Fruit fly (Drosophila melanogaster) whole organism, prepupa: ENCODE measurements around the gene Arpc3B.

Source experiments
- CG10631 ChIP-seq: fragments of 200-800 bp; sonication (Bioruptor generic); optimal IDR thresholded peaks from 2 replicates; lab custom pipeline; 2016; ENCODE audit warnings: missing biosample characterization, missing genetic modification characterization
- CG10669 ChIP-seq: fragments of 200-800 bp; sonication (Bioruptor generic); optimal IDR thresholded peaks from 3 replicates; lab custom pipeline; 2018; ENCODE audit warnings: missing biosample characterization, mild to moderate bottlenecking, missing genetic modification characterization, moderate library complexity
- CG11902 ChIP-seq: fragments of 200-800 bp; sonication (Bioruptor generic); optimal IDR thresholded peaks from 3 replicates; lab custom pipeline; 2016; ENCODE audit warnings: missing biosample characterization, missing genetic modification characterization
- CG1621 ChIP-seq: fragments of 200-800 bp; sonication (Bioruptor generic); optimal IDR thresholded peaks from 3 replicates; lab custom pipeline; 2018; ENCODE audit warnings: missing biosample characterization, mild to moderate bottlenecking, missing genetic modification characterization
- CG16779 ChIP-seq: fragments of 200-800 bp; sonication (Bioruptor generic); optimal IDR thresholded peaks from 3 replicates; lab custom pipeline; 2017; ENCODE audit warnings: missing biosample characterization, mild to moderate bottlenecking, missing genetic modification characterization
- CG3032 ChIP-seq: fragments of 200-800 bp; optimal IDR thresholded peaks from 2 replicates; lab custom pipeline; 2019; ENCODE audit warnings: missing biosample characterization, mild to moderate bottlenecking, missing genetic modification characterization, moderate library complexity
- CG31627 ChIP-seq: fragments of 200-800 bp; sonication (Bioruptor generic); optimal IDR thresholded peaks from 3 replicates; lab custom pipeline; 2016; ENCODE audit warnings: missing biosample characterization, missing genetic modification characterization
- CG32006 ChIP-seq: fragments of 200-800 bp; sonication (Bioruptor generic); optimal IDR thresholded peaks from 3 replicates; lab custom pipeline; 2017; ENCODE audit warnings: missing biosample characterization, mild to moderate bottlenecking, missing genetic modification characterization
- CG34406 ChIP-seq: fragments of 200-800 bp; sonication (Bioruptor generic); optimal IDR thresholded peaks from 3 replicates; lab custom pipeline; 2016; ENCODE audit warnings: missing biosample characterization, missing genetic modification characterization
- CG4318 ChIP-seq: fragments of 200-800 bp; sonication (Bioruptor generic); optimal IDR thresholded peaks from 3 replicates; lab custom pipeline; 2017; ENCODE audit warnings: missing biosample characterization, mild to moderate bottlenecking, missing genetic modification characterization
- CG6276 ChIP-seq: fragments of 200-800 bp; sonication (Bioruptor generic); optimal IDR thresholded peaks from 2 replicates; lab custom pipeline; 2017; ENCODE audit warnings: missing biosample characterization, mild to moderate bottlenecking, missing genetic modification characterization
- CG6792 ChIP-seq: fragments of 200-800 bp; sonication (Bioruptor generic); optimal IDR thresholded peaks from 3 replicates; lab custom pipeline; 2016; ENCODE audit warnings: missing biosample characterization, missing genetic modification characterization
- CG6808 ChIP-seq: fragments of 200-800 bp; sonication (Bioruptor generic); optimal IDR thresholded peaks from 3 replicates; lab custom pipeline; 2017; ENCODE audit warnings: missing biosample characterization, missing genetic modification characterization, mild to moderate bottlenecking, moderate library complexity, missing genetic modification reagents
- CG6854 ChIP-seq: fragments of 200-800 bp; sonication (Bioruptor generic); optimal IDR thresholded peaks from 2 replicates; lab custom pipeline; 2017; ENCODE audit warnings: missing biosample characterization, mild to moderate bottlenecking, missing genetic modification characterization
- CG8119 ChIP-seq: fragments of 200-800 bp; sonication (Bioruptor generic); IDR thresholded peaks from 3 replicates; pipeline ENCODE4 v1.3.6; 2022; ENCODE audit warnings: missing biosample characterization, missing genetic modification characterization
- CG9139 ChIP-seq: fragments of 200-800 bp; sonication (Bioruptor generic); optimal IDR thresholded peaks from 3 replicates; lab custom pipeline; 2017; ENCODE audit warnings: missing biosample characterization, mild to moderate bottlenecking, missing genetic modification characterization
- Eip78C ChIP-seq: fragments of 200-800 bp; sonication (Bioruptor generic); peaks from one replicate; lab custom pipeline; 2016; ENCODE audit warnings: missing biosample characterization, missing genetic modification characterization
- Eip93F ChIP-seq: fragments of 200-800 bp; sonication (Bioruptor generic); optimal IDR thresholded peaks from 2 replicates; lab custom pipeline; 2016; ENCODE audit warnings: missing biosample characterization, mild to moderate bottlenecking, missing genetic modification characterization
- Ets96B ChIP-seq: fragments of 200-800 bp; optimal IDR thresholded peaks from 2 replicates; lab custom pipeline; 2019; ENCODE audit warnings: missing biosample characterization, mild to moderate bottlenecking, missing genetic modification characterization, moderate library complexity
- Hr38 ChIP-seq: sonication (Bioruptor generic); optimal IDR thresholded peaks from 2 replicates; lab custom pipeline; 2016; ENCODE audit warnings: missing biosample characterization, missing genetic modification characterization
- Hr39 ChIP-seq: fragments of 200-800 bp; sonication (Bioruptor generic); optimal IDR thresholded peaks from 2 replicates; lab custom pipeline; 2016; ENCODE audit warnings: missing biosample characterization, missing genetic modification characterization
- Hr4 ChIP-seq: fragments of 200-800 bp; sonication (Bioruptor generic); optimal IDR thresholded peaks from 3 replicates; lab custom pipeline; 2016; ENCODE audit warnings: missing biosample characterization, missing genetic modification characterization
- Met ChIP-seq: fragments of 200-800 bp; sonication (Bioruptor generic); optimal IDR thresholded peaks from 3 replicates; lab custom pipeline; 2016; ENCODE audit warnings: missing biosample characterization, missing genetic modification characterization
- OdsH ChIP-seq: fragments of 200-800 bp; sonication (Bioruptor generic); optimal IDR thresholded peaks from 3 replicates; lab custom pipeline; 2016; ENCODE audit warnings: missing biosample characterization, missing genetic modification characterization
- Sox102F ChIP-seq: fragments of 200-800 bp; sonication (Bioruptor generic); optimal IDR thresholded peaks from 2 replicates; lab custom pipeline; 2016; ENCODE audit warnings: missing biosample characterization, mild to moderate bottlenecking, missing genetic modification characterization
- Sox14 ChIP-seq: fragments of 200-800 bp; sonication (Bioruptor generic); optimal IDR thresholded peaks from 3 replicates; lab custom pipeline; 2016; ENCODE audit warnings: missing biosample characterization, missing genetic modification characterization
- achi ChIP-seq: fragments of 200-800 bp; sonication (Bioruptor generic); optimal IDR thresholded peaks from 3 replicates; lab custom pipeline; 2016; ENCODE audit warnings: missing biosample characterization, missing genetic modification characterization
- acj6 ChIP-seq: fragments of 200-800 bp; sonication (Bioruptor generic); optimal IDR thresholded peaks from 3 replicates; lab custom pipeline; 2016; ENCODE audit warnings: missing biosample characterization, missing genetic modification characterization
- dac ChIP-seq: fragments of 200-800 bp; sonication (Bioruptor generic); optimal IDR thresholded peaks from 2 replicates; lab custom pipeline; 2017; ENCODE audit warnings: missing biosample characterization, mild to moderate bottlenecking, missing genetic modification characterization
- dsx ChIP-seq: fragments of 200-800 bp; optimal IDR thresholded peaks from 3 replicates; lab custom pipeline; 2019; ENCODE audit warnings: missing biosample characterization, mild to moderate bottlenecking, missing genetic modification characterization, moderate library complexity; ENCODE audit not compliant: poor library complexity, severe bottlenecking
- eg ChIP-seq: fragments of 200-800 bp; sonication (Bioruptor generic); IDR thresholded peaks from 3 replicates; pipeline ENCODE4 v1.3.6; 2022; ENCODE audit warnings: missing biosample characterization, missing genetic modification characterization
- esn ChIP-seq: fragments of 200-800 bp; sonication (Bioruptor generic); optimal IDR thresholded peaks from 2 replicates; lab custom pipeline; 2016; ENCODE audit warnings: missing biosample characterization, mild to moderate bottlenecking, missing genetic modification characterization, moderate library complexity
- fd59A ChIP-seq: fragments of 200-800 bp; sonication (Bioruptor generic); optimal IDR thresholded peaks from 2 replicates; lab custom pipeline; 2017; ENCODE audit warnings: missing biosample characterization, mild to moderate bottlenecking, missing genetic modification characterization, missing genetic modification reagents
- fkh ChIP-seq: fragments of 200-800 bp; sonication (Bioruptor generic); optimal IDR thresholded peaks from 3 replicates; lab custom pipeline; 2017; ENCODE audit warnings: missing biosample characterization, mild to moderate bottlenecking, missing genetic modification characterization, moderate library complexity
- lz ChIP-seq: fragments of 200-800 bp; sonication (Bioruptor generic); optimal IDR thresholded peaks from 3 replicates; lab custom pipeline; 2016; ENCODE audit warnings: missing biosample characterization, missing genetic modification characterization
- pdm3 ChIP-seq: fragments of 200-800 bp; sonication (Bioruptor generic); optimal IDR thresholded peaks from 3 replicates; lab custom pipeline; 2016; ENCODE audit warnings: missing biosample characterization, missing genetic modification characterization
- salr ChIP-seq, 2 experiments: fragments of 200-800 bp; sonication (Bioruptor generic); optimal IDR thresholded peaks; 3 replicates each; lab custom pipeline; 2016 to 2018; ENCODE audit warnings: missing biosample characterization in 2 of 2, missing genetic modification characterization in 2 of 2, mild to moderate bottlenecking in 1 of 2
- spab ChIP-seq: fragments of 200-800 bp; sonication (Bioruptor generic); optimal IDR thresholded peaks from 2 replicates; lab custom pipeline; 2017; ENCODE audit warnings: missing biosample characterization, mild to moderate bottlenecking, missing genetic modification characterization, missing genetic modification reagents
- ss ChIP-seq, 2 experiments: fragments of 200-800 bp; sonication (Bioruptor generic); optimal IDR thresholded peaks; 2 replicates in 1 of 2; 3 replicates in 1 of 2; lab custom pipeline; 2017 to 2018; ENCODE audit warnings: mild to moderate bottlenecking in 2 of 2, missing biosample characterization in 2 of 2, missing genetic modification characterization in 2 of 2, moderate library complexity in 1 of 2
- svp ChIP-seq: fragments of 200-800 bp; sonication (Bioruptor generic); peaks from one replicate; lab custom pipeline; 2016; ENCODE audit warnings: missing biosample characterization, missing genetic modification characterization
- topi ChIP-seq: fragments of 200-800 bp; sonication (Bioruptor generic); optimal IDR thresholded peaks from 3 replicates; lab custom pipeline; 2016; ENCODE audit warnings: missing biosample characterization, missing genetic modification characterization
- vri ChIP-seq: fragments of 200-800 bp; sonication (Bioruptor generic); optimal IDR thresholded peaks from 3 replicates; lab custom pipeline; 2016; ENCODE audit warnings: missing biosample characterization, mild to moderate bottlenecking, missing genetic modification characterization

Gene Arpc3B

dm6 chrX:17111274-17111673, 5.6 kb upstream of the Arpc3B start (continued):
- no peak for TF ChIP-seq dsx
- TF ChIP-seq CG1621: no peak
- TF ChIP-seq Hr4 (GFP tag; lab: Kevin White, UChicago): peak; percentile 21
- peak; percentile 0 for TF ChIP-seq CG31627 (GFP tag; lab: Kevin White, UChicago)
- TF ChIP-seq CG32006 (GFP tag; lab: Kevin White, UChicago): peak; percentile 59
- TF ChIP-seq Sox14 (GFP tag; lab: Kevin White, UChicago): no peak
- TF ChIP-seq CG8119 (GFP tag; lab: Robert Waterston, UW): peak; percentile 44; the same call in 2 of the 3 replicates
- TF ChIP-seq Eip93F: no peak
- TF ChIP-seq CG6276 (GFP tag; lab: Kevin White, UChicago): no peak
- TF ChIP-seq fd59A (GFP tag; lab: Kevin White, UChicago): no peak

dm6 chrX:17110556-17111177, 5.0 kb upstream of the Arpc3B start:
- TF ChIP-seq OdsH (GFP tag; lab: Kevin White, UChicago) (no peak), CG34406 (GFP tag; lab: Kevin White, UChicago) (no peak), CG11902 (no peak), acj6 (no peak)

dm6 chrX:17109673-17110072, 4.0 kb upstream of the Arpc3B start:
- TF ChIP-seq CG6276 (GFP tag; lab: Kevin White, UChicago) (peak; percentile 37), Eip78C (no peak), fkh (peak; percentile 56), CG8119 (GFP tag; lab: Robert Waterston, UW) (no peak), CG34406 (GFP tag; lab: Kevin White, UChicago) (no peak), spab (GFP tag; lab: Kevin White, UChicago) (no peak), CG10669 (GFP tag; lab: Kevin White, UChicago) (no peak), CG4318 (no peak), Hr39 (GFP tag; lab: Kevin White, UChicago) (no peak), CG10631 (GFP tag; lab: Kevin White, UChicago) (no peak), pdm3 (GFP tag; lab: Kevin White, UChicago) (no peak), Hr38 (GFP tag; lab: Kevin White, UChicago) (no peak), eg (peak; percentile 33; the same call in 1 of the 3 replicates), vri (GFP tag; lab: Kevin White, UChicago) (peak; percentile 54), dac (no peak), CG6808 (no peak)

dm6 chrX:17108000-17108399, 2.3 kb upstream of the Arpc3B start:
- TF ChIP-seq svp (GFP tag; lab: Kevin White, UChicago) (peak; percentile 76), Met (peak; percentile 4), CG32006 (GFP tag; lab: Kevin White, UChicago) (peak; percentile 32), pdm3 (GFP tag; lab: Kevin White, UChicago) (peak; percentile 1), dsx (peak; percentile 7), vri (GFP tag; lab: Kevin White, UChicago) (no peak), esn (GFP tag; lab: Kevin White, UChicago) (peak; percentile 26), salr (GFP tag; optimal IDR thresholded peaks at IDR 0.05; lab: Kevin White, UChicago) (peak in 1 of 2 experiments; percentile 11), CG3032 (no peak), lz (GFP tag; lab: Kevin White, UChicago) (peak; percentile 16)

- peak; percentile 43 for TF ChIP-seq Sox14 (GFP tag; lab: Kevin White, UChicago)
- no peak for TF ChIP-seq Ets96B (tag; lab: Kevin White, UChicago)
- TF ChIP-seq CG9139 (GFP tag; lab: Kevin White, UChicago): peak; percentile 14
- peak; percentile 52 to 55 for TF ChIP-seq ss (GFP tag; optimal IDR thresholded peaks at IDR 0.05; lab: Kevin White, UChicago)
- TF ChIP-seq CG6808: peak; percentile 20
- TF ChIP-seq svp (GFP tag; lab: Kevin White, UChicago): peak; percentile 59
- TF ChIP-seq CG6792 (GFP tag; lab: Kevin White, UChicago): no peak
- TF ChIP-seq topi (GFP tag; lab: Kevin White, UChicago): no peak
- peak; percentile 34 for TF ChIP-seq CG6854 (GFP tag; lab: Kevin White, UChicago)
- TF ChIP-seq fkh: peak; percentile 87
- TF ChIP-seq pdm3 (GFP tag; lab: Kevin White, UChicago): no peak
- TF ChIP-seq achi (GFP tag; lab: Kevin White, UChicago): peak; percentile 31
- no peak for TF ChIP-seq vri (GFP tag; lab: Kevin White, UChicago)
- TF ChIP-seq CG3032: no peak
- TF ChIP-seq Sox102F (GFP tag; lab: Kevin White, UChicago): peak; percentile 3
- TF ChIP-seq Eip78C: peak; percentile 56
- TF ChIP-seq Hr38 (GFP tag; lab: Kevin White, UChicago): no peak
- TF ChIP-seq CG16779: no peak
- TF ChIP-seq spab (GFP tag; lab: Kevin White, UChicago): no peak
Measured at dm6 chrX:17107401-17107916, 1.8 kb upstream of the Arpc3B start, which contains the start of gene CG5004. Gene CG5004 (plus strand): TSS chrX:17107582.
